Worm (Caenorhabditis elegans): ENCODE results near the gene rhr-2.

- TF ChIP-seq mep-1 (tag; optimal IDR thresholded peaks at IDR 0.05) (no peak), nhr-237 (tag; optimal IDR thresholded peaks at IDR 0.05) (no peak), sptf-1 (tag; optimal IDR thresholded peaks at IDR 0.05) (no peak), elt-1 (tag; optimal IDR thresholded peaks at IDR 0.05; ENCODE audit: borderline replicate concordance, insufficient read depth) (no peak)
Measured at ce11 chrV:11777846-11778245, 47.9 kb upstream of the rhr-2 start.
